Worm (Caenorhabditis elegans): ENCODE results near the gene Y55B1BR.6.

The Y55B1BR.6 gene

ce11 chrIII:481259-481658, 17.6 kb upstream of the Y55B1BR.6 start:
- TF ChIP-seq nhr-11 (tag; optimal IDR thresholded peaks at IDR 0.05), result no peak
- TF ChIP-seq mab-5 (tag; optimal IDR thresholded peaks at IDR 0.05), result no peak
- no peak for TF ChIP-seq gmeb-1 (tag; optimal IDR thresholded peaks at IDR 0.05)
- TF ChIP-seq fos-1 (tag; optimal IDR thresholded peaks at IDR 0.05), result no peak
- no peak for TF ChIP-seq ztf-11 (tag; optimal IDR thresholded peaks at IDR 0.05)
- no peak for TF ChIP-seq nhr-21 (tag; optimal IDR thresholded peaks at IDR 0.05)
- TF ChIP-seq skn-1 (tag; optimal IDR thresholded peaks at IDR 0.05), result no peak
- no peak for TF ChIP-seq sem-4 (tag; optimal IDR thresholded peaks at IDR 0.05)
- TF ChIP-seq snpc-4 (tag; optimal IDR thresholded peaks at IDR 0.05), result no peak
- no peak for TF ChIP-seq elt-3 (tag; optimal IDR thresholded peaks at IDR 0.05)
- no peak for TF ChIP-seq unc-39 (tag; optimal IDR thresholded peaks at IDR 0.05)
- no peak for TF ChIP-seq ztf-4 (tag; optimal IDR thresholded peaks at IDR 0.05)
- TF ChIP-seq lin-13 (GFP tag; optimal IDR thresholded peaks at IDR 0.05), result no peak
- TF ChIP-seq blmp-1 (tag; optimal IDR thresholded peaks at IDR 0.05; ENCODE audit: insufficient read depth), result no peak
- TF ChIP-seq aly-2 (tag; optimal IDR thresholded peaks at IDR 0.05), result no peak
- TF ChIP-seq nhr-129 (tag; optimal IDR thresholded peaks at IDR 0.05), result no peak
- TF ChIP-seq R02D3.7 (tag; optimal IDR thresholded peaks at IDR 0.05), result no peak
- no peak for TF ChIP-seq elt-1 (tag; optimal IDR thresholded peaks at IDR 0.05)
- no peak for TF ChIP-seq nhr-23 (tag; optimal IDR thresholded peaks at IDR 0.05)
- no peak for TF ChIP-seq nhr-77 (tag; optimal IDR thresholded peaks at IDR 0.05)

- TF ChIP-seq crh-2 (tag; optimal IDR thresholded peaks at IDR 0.05) (no peak), lin-11 (tag; optimal IDR thresholded peaks at IDR 0.05) (no peak)
Observed at ce11 chrIII:475154-475553, 11.5 kb upstream of the Y55B1BR.6 start, which contains the start of gene mat-3. TSS of gene mat-3 (plus strand) at chrIII:475454.

- TF ChIP-seq unc-55 (GFP tag; optimal IDR thresholded peaks at IDR 0.05) (peak; percentile 46), lsy-2 (tag; optimal IDR thresholded peaks at IDR 0.05) (peak in 1 of 2 experiments; percentile 16), lin-13 (GFP tag; optimal IDR thresholded peaks at IDR 0.05) (no peak)
Observed at ce11 chrIII:471644-472401, 8.2 kb upstream of the Y55B1BR.6 start, which contains the start of the genes magu-1 and nemp-1. TSS of gene magu-1 (minus strand) at chrIII:471702. TSS of gene nemp-1 (plus strand) at chrIII:472317.

ce11 chrIII:455793-456192, 7.8 kb downstream of the Y55B1BR.6 start:
- no peak for TF ChIP-seq nhr-12 (tag; optimal IDR thresholded peaks at IDR 0.05)
- no peak for TF ChIP-seq lin-11 (tag; optimal IDR thresholded peaks at IDR 0.05)
- no peak for TF ChIP-seq fos-1 (tag; optimal IDR thresholded peaks at IDR 0.05)
- TF ChIP-seq elt-3 (tag; optimal IDR thresholded peaks at IDR 0.05), result no peak
- TF ChIP-seq unc-55 (GFP tag; optimal IDR thresholded peaks at IDR 0.05), result no peak
- TF ChIP-seq crh-2 (tag; optimal IDR thresholded peaks at IDR 0.05), result no peak
- TF ChIP-seq nhr-25 (tag; optimal IDR thresholded peaks at IDR 0.05), result no peak
- TF ChIP-seq lin-13 (GFP tag; optimal IDR thresholded peaks at IDR 0.05), result no peak
- no peak for TF ChIP-seq nhr-6 (tag; optimal IDR thresholded peaks at IDR 0.05)

- TF ChIP-seq ZK546.5 (tag; optimal IDR thresholded peaks at IDR 0.05), result no peak
- TF ChIP-seq sem-4 (tag; optimal IDR thresholded peaks at IDR 0.05), result no peak
- TF ChIP-seq nhr-77 (tag; optimal IDR thresholded peaks at IDR 0.05), result no peak
- TF ChIP-seq mab-5 (tag; optimal IDR thresholded peaks at IDR 0.05), result no peak
- no peak for TF ChIP-seq blmp-1 (tag; optimal IDR thresholded peaks at IDR 0.05; ENCODE audit: insufficient read depth)
- TF ChIP-seq mbf-1 (tag; optimal IDR thresholded peaks at IDR 0.05), result no peak
- no peak for TF ChIP-seq skn-1 (tag; optimal IDR thresholded peaks at IDR 0.05)
- no peak for TF ChIP-seq nhr-129 (tag; optimal IDR thresholded peaks at IDR 0.05)
- no peak for TF ChIP-seq R02D3.7 (tag; optimal IDR thresholded peaks at IDR 0.05)
- no peak for TF ChIP-seq fos-1 (tag; optimal IDR thresholded peaks at IDR 0.05)
- TF ChIP-seq ceh-16 (tag; optimal IDR thresholded peaks at IDR 0.05), result no peak
Observed at ce11 chrIII:446860-447259, 16.8 kb downstream of the Y55B1BR.6 start.

ce11 chrIII:444101-444500, 19.5 kb downstream of the Y55B1BR.6 start, which contains the start of gene Y55B1BR.8:
TSS of gene Y55B1BR.8 (plus strand) at chrIII:444401.
- TF ChIP-seq lin-13 (GFP tag; optimal IDR thresholded peaks at IDR 0.05) (no peak), ztf-1 (GFP tag; conservative IDR thresholded peaks at IDR 0.05) (no peak), zag-1 (tag; optimal IDR thresholded peaks at IDR 0.05) (no peak), mdl-1 (tag; optimal IDR thresholded peaks at IDR 0.05) (no peak), unc-55 (GFP tag; optimal IDR thresholded peaks at IDR 0.05) (no peak), lin-11 (tag; optimal IDR thresholded peaks at IDR 0.05) (no peak), snpc-4 (tag; optimal IDR thresholded peaks at IDR 0.05) (no peak), unc-62 (GFP tag; optimal IDR thresholded peaks at IDR 0.05) (no peak), lsy-2 (tag; optimal IDR thresholded peaks at IDR 0.05) (no peak), crh-2 (tag; optimal IDR thresholded peaks at IDR 0.05) (no peak), sma-3 (GFP tag; optimal IDR thresholded peaks at IDR 0.05) (no peak), elt-3 (tag; optimal IDR thresholded peaks at IDR 0.05) (no peak), ztf-4 (tag; optimal IDR thresholded peaks at IDR 0.05) (no peak), ZK546.5 (tag; optimal IDR thresholded peaks at IDR 0.05) (no peak), fos-1 (tag; optimal IDR thresholded peaks at IDR 0.05) (no peak), mbf-1 (tag; optimal IDR thresholded peaks at IDR 0.05) (no peak), nhr-11 (tag; optimal IDR thresholded peaks at IDR 0.05) (no peak)
